Worm (Caenorhabditis elegans): ENCODE results near the gene cyn-16.

- TF ChIP-seq pqm-1 (tag; optimal IDR thresholded peaks at IDR 0.05) (peak; percentile 92), nhr-11 (tag; optimal IDR thresholded peaks at IDR 0.05) (no peak)
Measured at ce11 chrII:12064680-12065135, 28.2 kb upstream of the cyn-16 start, which contains the start of gene arrd-8.
